Fruit fly (Drosophila melanogaster) whole organism, embryonic: ENCODE measurements around the gene SelT.

Experiments used
- Adf1 ChIP-seq: fragments of 200-800 bp; sonication (Bioruptor generic); IDR thresholded peaks from 2 replicates; pipeline ENCODE4 v1.3.6; 2022; ENCODE audit warnings: missing biosample characterization, missing genetic modification characterization
- Atf6 ChIP-seq: fragments of 200-800 bp; sonication (Bioruptor generic); IDR thresholded peaks from 2 replicates; pipeline ENCODE4 v1.3.6; 2022; ENCODE audit warnings: missing biosample characterization, missing genetic modification characterization
- Blimp-1 ChIP-seq: fragments of 200-800 bp; sonication (Bioruptor generic); optimal IDR thresholded peaks from 3 replicates; lab custom pipeline; 2018; ENCODE audit warnings: missing biosample characterization, missing genetic modification characterization, mild to moderate bottlenecking, moderate library complexity, missing genetic modification reagents
- Bteb2 ChIP-seq: fragments of 200-800 bp; sonication (Bioruptor generic); optimal IDR thresholded peaks from 2 replicates; lab custom pipeline; 2016; ENCODE audit warnings: missing biosample characterization, missing genetic modification characterization
- CG11093 ChIP-seq: fragments of 200-800 bp; sonication (Bioruptor generic); IDR thresholded peaks from 3 replicates; pipeline ENCODE4 v1.3.6; 2022; ENCODE audit warnings: missing biosample characterization, missing genetic modification characterization
- CG11398 ChIP-seq: fragments of 200-800 bp; sonication (Bioruptor generic); optimal IDR thresholded peaks from 2 replicates; lab custom pipeline; 2016; ENCODE audit warnings: missing biosample characterization, missing genetic modification characterization
- CG11504 ChIP-seq: fragments of 200-800 bp; sonication (Bioruptor generic); optimal IDR thresholded peaks from 3 replicates; lab custom pipeline; 2019; ENCODE audit warnings: missing biosample characterization, mild to moderate bottlenecking, missing genetic modification characterization, moderate library complexity
- CG12659 ChIP-seq: fragments of 200-800 bp; sonication (Bioruptor generic); optimal IDR thresholded peaks from 3 replicates; lab custom pipeline; 2017; ENCODE audit warnings: mild to moderate bottlenecking, missing biosample characterization, missing genetic modification reagents, missing genetic modification characterization
- CG17359 ChIP-seq: fragments of 200-800 bp; sonication (Bioruptor generic); optimal IDR thresholded peaks from 3 replicates; lab custom pipeline; 2018; ENCODE audit warnings: missing biosample characterization, mild to moderate bottlenecking, missing genetic modification characterization, moderate library complexity
- CG2120 ChIP-seq: fragments of 200-800 bp; sonication (Bioruptor generic); optimal IDR thresholded peaks from 3 replicates; lab custom pipeline; 2016; ENCODE audit warnings: missing biosample characterization, missing genetic modification characterization
- CG2712 ChIP-seq: fragments of 200-800 bp; optimal IDR thresholded peaks from 3 replicates; lab custom pipeline; 2019; ENCODE audit warnings: missing biosample characterization, mild to moderate bottlenecking, missing genetic modification characterization, moderate library complexity
- CG30020 ChIP-seq: fragments of 200-800 bp; optimal IDR thresholded peaks from 2 replicates; lab custom pipeline; 2019; ENCODE audit warnings: missing biosample characterization, mild to moderate bottlenecking, missing genetic modification characterization, moderate library complexity
- CG32532 ChIP-seq: fragments of 200-800 bp; sonication (Bioruptor generic); IDR thresholded peaks from 2 replicates; pipeline ENCODE4 v1.3.6; 2022; ENCODE audit warnings: missing biosample characterization, missing genetic modification characterization
- CG33213 ChIP-seq: fragments of 200-800 bp; sonication (Bioruptor generic); optimal IDR thresholded peaks from 3 replicates; lab custom pipeline; 2016; ENCODE audit warnings: missing biosample characterization, missing genetic modification characterization
- CG4617 ChIP-seq: fragments of 200-800 bp; sonication (Bioruptor generic); optimal IDR thresholded peaks from 3 replicates; lab custom pipeline; 2016; ENCODE audit warnings: missing biosample characterization, missing genetic modification characterization, borderline replicate concordance
- CG6683 ChIP-seq: fragments of 200-800 bp; sonication (Bioruptor generic); optimal IDR thresholded peaks from 2 replicates; lab custom pipeline; 2017; ENCODE audit warnings: missing biosample characterization, mild to moderate bottlenecking, missing genetic modification characterization, missing genetic modification reagents
- CG6791 ChIP-seq: fragments of 200-800 bp; sonication (Bioruptor generic); IDR thresholded peaks from 3 replicates; pipeline ENCODE4 v1.3.6; 2022; ENCODE audit warnings: missing biosample characterization, missing genetic modification characterization; ENCODE audit not compliant: partially characterized antibody
- CG9215 ChIP-seq: fragments of 200-800 bp; sonication (Bioruptor generic); IDR thresholded peaks from 2 replicates; pipeline ENCODE4 v1.3.6; 2022; ENCODE audit warnings: missing biosample characterization, missing genetic modification characterization
- CG9437 ChIP-seq: fragments of 200-800 bp; sonication (Bioruptor generic); optimal IDR thresholded peaks from 2 replicates; lab custom pipeline; 2018; ENCODE audit warnings: missing biosample characterization, mild to moderate bottlenecking, missing genetic modification characterization
- CHES-1-like ChIP-seq: fragments of 200-800 bp; sonication (Bioruptor generic); optimal IDR thresholded peaks from 2 replicates; lab custom pipeline; 2016; ENCODE audit warnings: missing biosample characterization, missing genetic modification characterization
- CoRest ChIP-seq: fragments of 200-800 bp; sonication (Bioruptor generic); optimal IDR thresholded peaks from 3 replicates; lab custom pipeline; 2018; ENCODE audit warnings: missing biosample characterization, mild to moderate bottlenecking, missing genetic modification characterization, moderate library complexity
- Dbx ChIP-seq: fragments of 200-800 bp; sonication (Bioruptor generic); IDR thresholded peaks from 3 replicates; pipeline ENCODE4 v1.3.6; 2022; ENCODE audit warnings: missing biosample characterization, missing genetic modification characterization
- Dll ChIP-seq: fragments of 200-800 bp; sonication (Bioruptor generic); IDR thresholded peaks from 4 replicates; pipeline ENCODE4 v1.3.6; 2022; ENCODE audit warnings: missing biosample characterization, missing genetic modification characterization; ENCODE audit not compliant: partially characterized antibody
- E2f2 ChIP-seq: fragments of 200-800 bp; sonication (Bioruptor generic); IDR thresholded peaks from 2 replicates; pipeline ENCODE4 v1.3.6; 2022; ENCODE audit warnings: missing biosample characterization, missing genetic modification characterization
- Gug ChIP-seq: fragments of 200-800 bp; sonication (Bioruptor generic); IDR thresholded peaks from 4 replicates; pipeline ENCODE4 v1.3.6; 2022; ENCODE audit warnings: missing biosample characterization, missing genetic modification characterization
- H2.0 ChIP-seq: fragments of 200-800 bp; sonication (Bioruptor generic); IDR thresholded peaks from 2 replicates; pipeline ENCODE4 v1.3.6; 2022; ENCODE audit warnings: missing biosample characterization, missing genetic modification characterization
- Jarid2 ChIP-seq: fragments of 200-800 bp; sonication (Bioruptor generic); optimal IDR thresholded peaks from 3 replicates; lab custom pipeline; 2017; ENCODE audit warnings: mild to moderate bottlenecking, missing biosample characterization, missing genetic modification reagents, missing genetic modification characterization
- Kr ChIP-seq: fragments of 200-800 bp; sonication (Bioruptor generic); optimal IDR thresholded peaks from 2 replicates; lab custom pipeline; 2017; ENCODE audit warnings: missing biosample characterization, mild to moderate bottlenecking, missing genetic modification characterization
- NC2α ChIP-seq: fragments of 200-800 bp; sonication (Bioruptor generic); optimal IDR thresholded peaks from 2 replicates; lab custom pipeline; 2016; ENCODE audit warnings: missing biosample characterization, missing genetic modification characterization
- NC2β ChIP-seq: fragments of 200-800 bp; sonication (Bioruptor generic); optimal IDR thresholded peaks from 2 replicates; lab custom pipeline; 2016; ENCODE audit warnings: missing biosample characterization, missing genetic modification characterization
- NfI ChIP-seq: fragments of 200-800 bp; sonication (Bioruptor generic); optimal IDR thresholded peaks from 3 replicates; lab custom pipeline; 2018; ENCODE audit warnings: missing biosample characterization, mild to moderate bottlenecking, missing genetic modification characterization, moderate library complexity
- Opbp ChIP-seq: fragments of 200-800 bp; sonication (Bioruptor generic); IDR thresholded peaks from 3 replicates; pipeline ENCODE4 v1.3.6; 2022; ENCODE audit warnings: missing biosample characterization, missing genetic modification characterization; ENCODE audit not compliant: partially characterized antibody
- Side ChIP-seq: fragments of 200-800 bp; sonication (Bioruptor generic); optimal IDR thresholded peaks from 2 replicates; lab custom pipeline; 2016; ENCODE audit warnings: missing biosample characterization, missing genetic modification characterization
- Sry-δ ChIP-seq: fragments of 200-800 bp; sonication (Bioruptor generic); optimal IDR thresholded peaks from 2 replicates; lab custom pipeline; 2016; ENCODE audit warnings: missing biosample characterization, missing genetic modification characterization
- Ssrp ChIP-seq: fragments of 200-800 bp; sonication (Bioruptor generic); optimal IDR thresholded peaks from 2 replicates; lab custom pipeline; 2018; ENCODE audit warnings: missing biosample characterization, mild to moderate bottlenecking, missing genetic modification characterization, moderate library complexity
- ap ChIP-seq: fragments of 200-800 bp; sonication (Bioruptor generic); IDR thresholded peaks from 2 replicates; pipeline ENCODE4 v1.3.6; 2022; ENCODE audit warnings: missing biosample characterization, missing genetic modification characterization
- ara ChIP-seq: fragments of 200-800 bp; sonication (Bioruptor generic); IDR thresholded peaks from 2 replicates; pipeline ENCODE4 v1.3.6; 2022; ENCODE audit warnings: missing biosample characterization, missing genetic modification characterization
- az2 ChIP-seq: fragments of 200-800 bp; sonication (Bioruptor generic); optimal IDR thresholded peaks from 3 replicates; lab custom pipeline; 2016; ENCODE audit warnings: missing biosample characterization, missing genetic modification characterization
- cas ChIP-seq: fragments of 200-800 bp; sonication (Bioruptor generic); IDR thresholded peaks from 2 replicates; pipeline ENCODE4 v1.3.6; 2022; ENCODE audit warnings: missing biosample characterization, missing genetic modification characterization
- crc ChIP-seq: fragments of 200-800 bp; sonication (Bioruptor generic); optimal IDR thresholded peaks from 2 replicates; lab custom pipeline; 2016; ENCODE audit warnings: missing biosample characterization, missing genetic modification characterization
- fd64A ChIP-seq: fragments of 200-800 bp; sonication (Bioruptor generic); optimal IDR thresholded peaks from 3 replicates; lab custom pipeline; 2018; ENCODE audit warnings: missing biosample characterization, mild to moderate bottlenecking, missing genetic modification characterization
- ham ChIP-seq: fragments of 200-800 bp; sonication (Bioruptor generic); IDR thresholded peaks from 2 replicates; pipeline ENCODE4 v1.3.6; 2022; ENCODE audit warnings: missing biosample characterization, missing genetic modification characterization
- nerfin-1 ChIP-seq: fragments of 200-800 bp; sonication (Bioruptor generic); optimal IDR thresholded peaks from 3 replicates; lab custom pipeline; 2019; ENCODE audit warnings: missing biosample characterization, mild to moderate bottlenecking, missing genetic modification characterization, moderate library complexity
- p53 ChIP-seq: fragments of 200-800 bp; sonication (Bioruptor generic); optimal IDR thresholded peaks from 2 replicates; lab custom pipeline; 2016; ENCODE audit warnings: missing biosample characterization, missing genetic modification characterization
- repo ChIP-seq: fragments of 200-800 bp; sonication (Bioruptor generic); optimal IDR thresholded peaks from 2 replicates; lab custom pipeline; 2016; ENCODE audit warnings: missing biosample characterization, missing genetic modification characterization
- sd ChIP-seq: fragments of 200-800 bp; sonication (Bioruptor generic); optimal IDR thresholded peaks from 3 replicates; lab custom pipeline; 2018; ENCODE audit warnings: missing biosample characterization, mild to moderate bottlenecking, missing genetic modification characterization, moderate library complexity
- slou ChIP-seq: fragments of 200-800 bp; sonication (Bioruptor generic); optimal IDR thresholded peaks from 3 replicates; lab custom pipeline; 2016; ENCODE audit warnings: missing biosample characterization, missing genetic modification characterization
- sob ChIP-seq: fragments of 200-800 bp; sonication (Bioruptor generic); IDR thresholded peaks from 2 replicates; pipeline ENCODE4 v1.3.6; 2022; ENCODE audit warnings: missing biosample characterization, missing genetic modification characterization

Gene SelT

dm6 chr2L:5052367-5052914 is 41.7 kb downstream of the SelT start, which contains the start of gene senju (continued):
- peak; percentile 95 for TF ChIP-seq CG4617
- TF ChIP-seq nerfin-1 = peak; percentile 71
- TF ChIP-seq Side (GFP tag; lab: Kevin White, UChicago) = peak; percentile 91
- peak; percentile 78 for TF ChIP-seq CG17359 (tag; lab: Kevin White, UChicago)
- TF ChIP-seq ham = peak; percentile 40; the same call in 1 of the 2 replicates
- peak; percentile 70 for TF ChIP-seq CG9437 (GFP tag; lab: Kevin White, UChicago)
- TF ChIP-seq cas (GFP tag; lab: Robert Waterston, UW) = peak; percentile 54; the same call in 1 of the 2 replicates
- peak; percentile 81 for TF ChIP-seq Gug
- TF ChIP-seq p53 (GFP tag; lab: Kevin White, UChicago) = peak; percentile 69
- peak; percentile 75; the same call in 1 of the 2 replicates for TF ChIP-seq ap (GFP tag; lab: Robert Waterston, UW)
- peak; percentile 85 for TF ChIP-seq repo (GFP tag; lab: Kevin White, UChicago)
- TF ChIP-seq CG6683 (GFP tag; lab: Kevin White, UChicago) = peak; percentile 70
- TF ChIP-seq CG33213 = peak; percentile 81
- TF ChIP-seq sd (tag; lab: Kevin White, UChicago) = peak; percentile 73
- peak; percentile 89 for TF ChIP-seq CG32532

dm6 chr2L:5052994-5053393 is 42.3 kb downstream of the SelT start, which contains the start of gene eIF3h:
eIF3h (minus strand) TSS chr2L:5053094.
- peak; percentile 42 for TF ChIP-seq CG11504 (tag; lab: Kevin White, UChicago)
- TF ChIP-seq NfI = no peak
- no peak for TF ChIP-seq Atf6 (GFP tag; lab: Robert Waterston, UW)
- no peak for TF ChIP-seq Bteb2 (GFP tag; lab: Kevin White, UChicago)
- TF ChIP-seq, all 482 proteins: peak for 1

DNA sequence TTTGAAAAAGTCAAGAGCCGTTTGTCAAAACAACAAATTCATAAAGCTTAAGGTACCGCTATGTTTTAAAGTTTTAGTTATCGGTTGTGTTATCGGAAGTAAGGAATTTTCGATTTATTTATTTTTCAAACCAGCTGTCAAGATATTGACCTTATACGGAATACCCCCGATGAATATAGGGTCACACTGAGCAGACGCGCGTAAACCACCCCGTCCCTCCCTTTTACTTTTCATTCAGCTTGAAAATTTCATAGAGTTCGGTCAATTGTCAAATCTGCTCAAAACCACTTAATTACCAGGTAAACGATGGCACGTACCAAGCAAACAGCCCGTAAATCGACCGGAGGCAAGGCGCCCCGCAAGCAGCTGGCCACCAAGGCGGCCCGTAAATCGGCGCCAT is 44.2 kb downstream of the SelT start, which contains the start of the genes CG14036 and His3.3A:
CG14036 (minus strand) TSS at position 64 of the 400 bp plus-strand sequence.
His3.3A (plus strand) TSS at position 106 of the 400 bp plus-strand sequence.
- 0 out of 2 replicates have a peak, but pooled peaks have one; percentile 22 for TF ChIP-seq sob
- TF ChIP-seq CHES-1-like (GFP tag; lab: Kevin White, UChicago) = peak; percentile 53
- TF ChIP-seq CG12659 = peak; percentile 64
- peak; percentile 63; the same call in 2 of the 3 replicates for TF ChIP-seq Opbp (GFP tag; lab: Robert Waterston, UW)
- no peak for TF ChIP-seq Adf1
- no peak for TF ChIP-seq Ssrp
- TF ChIP-seq Sry-δ (GFP tag; lab: Kevin White, UChicago) = peak; percentile 65
- no peak for TF ChIP-seq az2 (GFP tag; lab: Kevin White, UChicago)
- peak; percentile 46 for TF ChIP-seq CG2712 (tag; lab: Kevin White, UChicago)
- no peak for TF ChIP-seq CG11398 (GFP tag; lab: Kevin White, UChicago)
- peak; percentile 4 for TF ChIP-seq NC2β (GFP tag; lab: Kevin White, UChicago)
- TF ChIP-seq ara (GFP tag; lab: Robert Waterston, UW) = no peak
- TF ChIP-seq Dbx (GFP tag; lab: Robert Waterston, UW) = 0 out of 3 replicates have a peak, but pooled peaks have one; percentile 18
- TF ChIP-seq slou = no peak
- TF ChIP-seq H2.0 (GFP tag; lab: Robert Waterston, UW) = no peak
- TF ChIP-seq Blimp-1 (GFP tag; lab: Kevin White, UChicago) = peak; percentile 69
- TF ChIP-seq CG11093 (GFP tag; lab: Robert Waterston, UW) = no peak
- TF ChIP-seq crc (GFP tag; lab: Kevin White, UChicago) = no peak
- peak; percentile 92 for TF ChIP-seq CG30020 (tag; lab: Kevin White, UChicago)
- TF ChIP-seq fd64A = no peak
- TF ChIP-seq CG2120 (GFP tag; lab: Kevin White, UChicago) = peak; percentile 46
- TF ChIP-seq Kr (GFP tag; lab: Kevin White, UChicago) = no peak
- TF ChIP-seq NC2α (GFP tag; lab: Kevin White, UChicago) = no peak
- TF ChIP-seq CG9215 (GFP tag; lab: Robert Waterston, UW) = no peak
- TF ChIP-seq CoRest = peak; percentile 30
- peak; percentile 56; the same call in 1 of the 4 replicates for TF ChIP-seq Dll (GFP tag; lab: Robert Waterston, UW)
- TF ChIP-seq Jarid2 (GFP tag; lab: Kevin White, UChicago) = peak; percentile 45
- TF ChIP-seq E2f2 (GFP tag; lab: Robert Waterston, UW) = peak; percentile 91
- peak; percentile 70; the same call in 2 of the 3 replicates for TF ChIP-seq CG6791 (GFP tag; lab: Robert Waterston, UW)
